Fruit fly (Drosophila melanogaster) whole organism, embryonic: ENCODE data around the gene Spt20.

Source experiments
- ATbp ChIP-seq: fragments of 200-800 bp; sonication (Bioruptor generic); optimal IDR thresholded peaks from 2 replicates; lab custom pipeline; 2017; ENCODE audit warnings: missing biosample characterization, mild to moderate bottlenecking, missing genetic modification characterization, missing genetic modification reagents
- B-H1 ChIP-seq: fragments of 200-800 bp; sonication (Bioruptor generic); IDR thresholded peaks from 3 replicates; pipeline ENCODE4 v1.3.6; 2022; ENCODE audit warnings: missing biosample characterization, missing genetic modification characterization
- BtbVII ChIP-seq: fragments of 200-800 bp; sonication (Bioruptor generic); optimal IDR thresholded peaks from 3 replicates; lab custom pipeline; 2017; ENCODE audit warnings: missing biosample characterization, mild to moderate bottlenecking, missing genetic modification characterization
- CG10979 ChIP-seq: fragments of 200-800 bp; sonication (Bioruptor generic); optimal IDR thresholded peaks from 2 replicates; lab custom pipeline; 2018; ENCODE audit warnings: missing biosample characterization, mild to moderate bottlenecking, missing genetic modification characterization, moderate library complexity
- CG11696 ChIP-seq: fragments of 200-800 bp; sonication (Bioruptor generic); IDR thresholded peaks from 2 replicates; pipeline ENCODE4 v1.3.6; 2022; ENCODE audit warnings: missing biosample characterization, missing genetic modification characterization
- CG12236 ChIP-seq: fragments of 200-800 bp; sonication (Bioruptor generic); optimal IDR thresholded peaks from 2 replicates; lab custom pipeline; 2016; ENCODE audit warnings: missing biosample characterization, missing genetic modification characterization
- CG1233 ChIP-seq: fragments of 200-800 bp; sonication (Bioruptor generic); optimal IDR thresholded peaks from 4 replicates; lab custom pipeline; 2018; ENCODE audit warnings: missing biosample characterization, mild to moderate bottlenecking, missing genetic modification characterization
- CG12391 ChIP-seq: fragments of 200-800 bp; sonication (Bioruptor generic); optimal IDR thresholded peaks from 3 replicates; lab custom pipeline; 2018; ENCODE audit warnings: missing biosample characterization, mild to moderate bottlenecking, missing genetic modification characterization, moderate library complexity
- CG12659 ChIP-seq: fragments of 200-800 bp; sonication (Bioruptor generic); optimal IDR thresholded peaks from 3 replicates; lab custom pipeline; 2017; ENCODE audit warnings: mild to moderate bottlenecking, missing biosample characterization, missing genetic modification reagents, missing genetic modification characterization
- CG12769 ChIP-seq: fragments of 200-800 bp; sonication (Bioruptor generic); optimal IDR thresholded peaks from 2 replicates; lab custom pipeline; 2019; ENCODE audit warnings: missing biosample characterization, mild to moderate bottlenecking, missing genetic modification characterization, moderate library complexity
- CG13894 ChIP-seq: fragments of 200-800 bp; sonication (Bioruptor generic); optimal IDR thresholded peaks from 3 replicates; lab custom pipeline; 2018; ENCODE audit warnings: missing biosample characterization, mild to moderate bottlenecking, missing genetic modification characterization, moderate library complexity
- CG15073 ChIP-seq: fragments of 200-800 bp; sonication (Bioruptor generic); optimal IDR thresholded peaks from 2 replicates; lab custom pipeline; 2016; ENCODE audit warnings: missing biosample characterization, missing genetic modification characterization
- CG1602 ChIP-seq: fragments of 200-800 bp; sonication (Bioruptor generic); optimal IDR thresholded peaks from 3 replicates; lab custom pipeline; 2016; ENCODE audit warnings: missing biosample characterization, missing genetic modification characterization
- CG16779 ChIP-seq: fragments of 200-800 bp; sonication (Bioruptor generic); IDR thresholded peaks from 2 replicates; pipeline ENCODE4 v1.3.6; 2022; ENCODE audit warnings: missing biosample characterization, missing genetic modification characterization
- CG2199 ChIP-seq: fragments of 200-800 bp; sonication (Bioruptor generic); IDR thresholded peaks from 3 replicates; pipeline ENCODE4 v1.3.6; 2022; ENCODE audit warnings: missing biosample characterization, missing genetic modification characterization
- CG30431 ChIP-seq: fragments of 200-800 bp; sonication (Bioruptor generic); optimal IDR thresholded peaks from 2 replicates; lab custom pipeline; 2017; ENCODE audit warnings: missing biosample characterization, missing genetic modification characterization
- CG32767 ChIP-seq: fragments of 200-800 bp; sonication (Bioruptor generic); IDR thresholded peaks from 2 replicates; pipeline ENCODE4 v1.3.6; 2022; ENCODE audit warnings: missing biosample characterization, missing genetic modification characterization
- CG34422 ChIP-seq: fragments of 200-800 bp; sonication (Bioruptor generic); IDR thresholded peaks from 3 replicates; pipeline ENCODE4 v1.3.6; 2022; ENCODE audit warnings: missing biosample characterization, missing genetic modification characterization
- CG4328 ChIP-seq: fragments of 200-800 bp; sonication (Bioruptor generic); optimal IDR thresholded peaks from 3 replicates; lab custom pipeline; 2017; ENCODE audit warnings: missing biosample characterization, missing genetic modification reagents, missing genetic modification characterization
- CG6765 ChIP-seq: fragments of 200-800 bp; sonication (Bioruptor generic); optimal IDR thresholded peaks from 3 replicates; lab custom pipeline; 2017; ENCODE audit warnings: missing biosample characterization, mild to moderate bottlenecking, missing genetic modification characterization
- CG7372 ChIP-seq: fragments of 200-800 bp; sonication (Bioruptor generic); IDR thresholded peaks from 2 replicates; pipeline ENCODE4 v1.3.6; 2022; ENCODE audit warnings: missing biosample characterization, missing genetic modification characterization
- CG8290 ChIP-seq, 3 experiments: fragments of 200-800 bp; sonication (Bioruptor generic); optimal IDR thresholded peaks; 2 replicates each; lab custom pipeline; 2016 to 2019; ENCODE audit warnings: missing biosample characterization in 3 of 3, missing genetic modification characterization in 3 of 3, mild to moderate bottlenecking in 2 of 3, moderate library complexity in 1 of 3
- CG9437 ChIP-seq: fragments of 200-800 bp; sonication (Bioruptor generic); optimal IDR thresholded peaks from 2 replicates; lab custom pipeline; 2018; ENCODE audit warnings: missing biosample characterization, mild to moderate bottlenecking, missing genetic modification characterization
- D ChIP-seq, 2 experiments: fragments of 200-800 bp in 1 of 2; fragments of >200 bp in 1 of 2; sonication (Bioruptor generic) in 1 of 2; optimal IDR thresholded peaks; 2 replicates in 1 of 2; 3 replicates in 1 of 2; lab custom pipeline; 2017; ENCODE audit warnings: mild to moderate bottlenecking in 1 of 2, missing biosample characterization in 1 of 2, missing genetic modification characterization in 1 of 2, missing genetic modification reagents in 1 of 2
- D19B ChIP-seq: fragments of 200-800 bp; sonication (Bioruptor generic); optimal IDR thresholded peaks from 2 replicates; lab custom pipeline; 2017; ENCODE audit warnings: missing biosample characterization, mild to moderate bottlenecking, missing genetic modification characterization
- Fer2 ChIP-seq: fragments of 200-800 bp; sonication (Bioruptor generic); optimal IDR thresholded peaks from 2 replicates; lab custom pipeline; 2018; ENCODE audit warnings: missing biosample characterization, mild to moderate bottlenecking, missing genetic modification characterization, moderate library complexity
- H15 ChIP-seq: fragments of 200-800 bp; sonication (Bioruptor generic); IDR thresholded peaks from 3 replicates; pipeline ENCODE4 v1.3.6; 2022; ENCODE audit warnings: missing biosample characterization, missing genetic modification characterization
- Hey ChIP-seq: fragments of 200-800 bp; sonication (Bioruptor generic); optimal IDR thresholded peaks from 3 replicates; lab custom pipeline; 2018; ENCODE audit warnings: missing biosample characterization, mild to moderate bottlenecking, missing genetic modification characterization
- Jarid2 ChIP-seq: fragments of 200-800 bp; sonication (Bioruptor generic); optimal IDR thresholded peaks from 3 replicates; lab custom pipeline; 2017; ENCODE audit warnings: mild to moderate bottlenecking, missing biosample characterization, missing genetic modification reagents, missing genetic modification characterization
- Lhr ChIP-seq: fragments of 200-800 bp; sonication (Bioruptor generic); optimal IDR thresholded peaks from 3 replicates; lab custom pipeline; 2017; ENCODE audit warnings: mild to moderate bottlenecking, missing biosample characterization, missing genetic modification reagents, missing genetic modification characterization
- Neu2 ChIP-seq: fragments of 200-800 bp; sonication (Bioruptor generic); optimal IDR thresholded peaks from 3 replicates; lab custom pipeline; 2016; ENCODE audit warnings: missing biosample characterization, missing genetic modification characterization, borderline replicate concordance
- TFAM ChIP-seq: fragments of 200-800 bp; sonication (Bioruptor generic); optimal IDR thresholded peaks from 2 replicates; lab custom pipeline; 2017; ENCODE audit warnings: missing biosample characterization, missing genetic modification characterization, inconsistent platforms
- bab2 ChIP-seq: fragments of 200-800 bp; sonication (Bioruptor generic); optimal IDR thresholded peaks from 2 replicates; lab custom pipeline; 2016; ENCODE audit warnings: missing biosample characterization, missing genetic modification characterization
- cas ChIP-seq: fragments of 200-800 bp; sonication (Bioruptor generic); IDR thresholded peaks from 2 replicates; pipeline ENCODE4 v1.3.6; 2022; ENCODE audit warnings: missing biosample characterization, missing genetic modification characterization
- ci ChIP-seq: fragments of 200-800 bp; sonication (Bioruptor generic); IDR thresholded peaks from 3 replicates; pipeline ENCODE4 v1.3.6; 2022; ENCODE audit warnings: missing biosample characterization, missing genetic modification characterization
- esg ChIP-seq: fragments of 200-800 bp; sonication (Bioruptor generic); conservative IDR thresholded peaks from 2 replicates; pipeline ENCODE4 v1.3.6; 2022; ENCODE audit warnings: missing biosample characterization, missing genetic modification characterization
- eyg ChIP-seq: fragments of 200-800 bp; sonication (Bioruptor generic); optimal IDR thresholded peaks from 3 replicates; lab custom pipeline; 2016; ENCODE audit warnings: missing biosample characterization, missing genetic modification characterization
- ftz-f1 ChIP-seq: fragments of 200-800 bp; sonication (Bioruptor generic); optimal IDR thresholded peaks from 2 replicates; lab custom pipeline; 2016; ENCODE audit warnings: missing biosample characterization, missing genetic modification characterization
- h ChIP-seq: fragments of >200 bp; optimal IDR thresholded peaks from 2 replicates; lab custom pipeline; 2017
- ken ChIP-seq: fragments of 200-800 bp; sonication (Bioruptor generic); IDR thresholded peaks from 3 replicates; pipeline ENCODE4 v1.3.6; 2022; ENCODE audit warnings: missing biosample characterization, missing genetic modification characterization
- lbe ChIP-seq: fragments of 200-800 bp; sonication (Bioruptor generic); optimal IDR thresholded peaks from 2 replicates; lab custom pipeline; 2016; ENCODE audit warnings: missing biosample characterization, mild to moderate bottlenecking, missing genetic modification characterization
- org-1 ChIP-seq: fragments of 200-800 bp; sonication (Bioruptor generic); optimal IDR thresholded peaks from 2 replicates; lab custom pipeline; 2017; ENCODE audit warnings: missing biosample characterization, missing genetic modification characterization
- pb ChIP-seq: fragments of 200-800 bp; sonication (Bioruptor generic); optimal IDR thresholded peaks from 3 replicates; lab custom pipeline; 2016; ENCODE audit warnings: missing biosample characterization, missing genetic modification characterization
- slp2 ChIP-seq: fragments of 200-800 bp; sonication (Bioruptor generic); optimal IDR thresholded peaks from 2 replicates; lab custom pipeline; 2016; ENCODE audit warnings: missing biosample characterization, missing genetic modification characterization
- sob ChIP-seq: fragments of 200-800 bp; sonication (Bioruptor generic); IDR thresholded peaks from 2 replicates; pipeline ENCODE4 v1.3.6; 2022; ENCODE audit warnings: missing biosample characterization, missing genetic modification characterization
- toy ChIP-seq: fragments of 200-800 bp; sonication (Bioruptor generic); IDR thresholded peaks from 2 replicates; pipeline ENCODE4 v1.3.6; 2022; ENCODE audit warnings: missing biosample characterization, missing genetic modification characterization
- trem ChIP-seq: fragments of 200-800 bp; optimal IDR thresholded peaks from 3 replicates; lab custom pipeline; 2019; ENCODE audit warnings: missing biosample characterization, mild to moderate bottlenecking, missing genetic modification characterization, moderate library complexity
- twi ChIP-seq: fragments of 200-800 bp; optimal IDR thresholded peaks from 2 replicates; lab custom pipeline; 2019; ENCODE audit warnings: missing biosample characterization, mild to moderate bottlenecking, missing genetic modification characterization, moderate library complexity
- wek ChIP-seq: fragments of 200-800 bp; sonication (Bioruptor generic); optimal IDR thresholded peaks from 3 replicates; lab custom pipeline; 2018; ENCODE audit warnings: missing biosample characterization, mild to moderate bottlenecking, missing genetic modification characterization, moderate library complexity

The Spt20 gene

DNA sequence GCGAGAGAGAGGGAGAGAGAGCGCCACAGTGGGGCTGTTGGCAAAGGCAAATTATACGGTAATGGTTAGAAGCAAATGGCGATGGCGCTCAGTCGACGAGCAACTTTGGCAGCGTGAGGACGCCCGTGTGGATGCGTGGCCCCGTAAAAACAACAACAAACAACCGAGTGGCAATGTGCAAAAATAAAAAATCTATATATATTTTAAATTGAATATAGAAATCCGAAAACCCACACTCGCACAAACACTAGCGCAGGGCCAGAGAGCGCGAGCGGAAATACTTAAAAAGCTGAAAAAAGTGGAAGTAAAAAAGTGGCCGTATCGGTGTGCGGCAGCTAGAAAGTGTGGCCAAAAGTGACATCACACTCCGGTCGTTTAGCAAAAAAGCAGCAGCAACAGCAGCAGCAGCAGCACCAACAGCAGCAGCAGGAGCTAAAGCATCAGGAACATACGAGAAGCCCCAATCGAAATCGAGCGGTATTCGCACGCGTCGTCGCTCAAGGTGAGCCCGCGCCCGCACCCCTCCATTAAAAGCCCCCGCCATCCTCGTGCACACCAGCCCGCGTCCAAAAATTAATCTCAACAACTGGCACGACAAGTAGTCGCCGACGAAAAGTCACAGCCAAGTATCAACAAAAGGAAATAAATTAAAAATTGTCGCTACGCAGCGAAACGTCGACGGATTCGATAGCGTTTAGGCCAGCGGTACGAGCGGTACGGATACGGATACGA, 24.9 kb upstream of the Spt20 start, which contains the start of gene stv (continued):
- no peak for TF ChIP-seq org-1 (GFP tag; lab: Kevin White, UChicago)
- TF ChIP-seq CG13894 = peak; percentile 26
- no peak for TF ChIP-seq CG1233 (GFP tag; lab: Kevin White, UChicago)
- no peak for TF ChIP-seq CG12659 (GFP tag; lab: Kevin White, UChicago)
- TF ChIP-seq CG32767 (GFP tag; lab: Robert Waterston, UW) = 0 out of 2 replicates have a peak, but pooled peaks have one; percentile 10
- no peak for TF ChIP-seq TFAM (GFP tag; lab: Kevin White, UChicago)
- no peak for TF ChIP-seq toy (GFP tag; lab: Robert Waterston, UW)
- no peak for TF ChIP-seq Neu2
- TF ChIP-seq D19B = no peak
- TF ChIP-seq Lhr (GFP tag; lab: Kevin White, UChicago) = no peak
- 0 out of 3 replicates have a peak, but pooled peaks have one; percentile 7 for TF ChIP-seq ken
- 0 out of 2 replicates have a peak, but pooled peaks have one; percentile 7 for TF ChIP-seq sob (GFP tag; lab: Robert Waterston, UW)
- peak; percentile 23; the same call in 1 of the 3 replicates for TF ChIP-seq B-H1 (GFP tag; lab: Robert Waterston, UW)
- TF ChIP-seq CG10979 (tag; lab: Kevin White, UChicago) = no peak
- no peak for TF ChIP-seq wek (GFP tag; lab: Kevin White, UChicago)
- TF ChIP-seq h (lab: Kevin White, UChicago) = no peak
- TF ChIP-seq Hey (tag; lab: Kevin White, UChicago) = peak; percentile 52
- no peak for TF ChIP-seq slp2 (GFP tag; lab: Kevin White, UChicago)
- TF ChIP-seq CG2199 = no peak
- no peak for TF ChIP-seq CG6765 (GFP tag; lab: Kevin White, UChicago)
- no peak for TF ChIP-seq trem (tag; lab: Kevin White, UChicago)
- no peak for TF ChIP-seq twi (tag; lab: Kevin White, UChicago)
- TF ChIP-seq CG34422 (GFP tag; lab: Robert Waterston, UW) = no peak; the same call in 2 of the 3 replicates
- no peak for TF ChIP-seq CG1602 (GFP tag; lab: Kevin White, UChicago)
- no peak for TF ChIP-seq ATbp (GFP tag; lab: Kevin White, UChicago)
- TF ChIP-seq CG12236 (GFP tag; lab: Kevin White, UChicago) = no peak
- no peak for TF ChIP-seq eyg
- TF ChIP-seq CG4328 (GFP tag; lab: Kevin White, UChicago) = no peak
- TF ChIP-seq CG9437 = no peak
- TF ChIP-seq CG30431 (GFP tag; lab: Kevin White, UChicago) = no peak
- TF ChIP-seq CG16779 = 0 out of 2 replicates have a peak, but pooled peaks have one; percentile 5
- no peak for TF ChIP-seq CG8290 (GFP tag; optimal IDR thresholded peaks at IDR 0.05; lab: Kevin White, UChicago)
- peak in 1 of 2 experiments; percentile 13 for TF ChIP-seq CG8290 (tag; optimal IDR thresholded peaks at IDR 0.05; lab: Kevin White, UChicago)
- peak; percentile 93 for TF ChIP-seq Jarid2
- TF ChIP-seq lbe (GFP tag; lab: Kevin White, UChicago) = no peak
- no peak for TF ChIP-seq Fer2
- TF ChIP-seq D (optimal IDR thresholded peaks at IDR 0.05; lab: Kevin White, UChicago) = no peak
- TF ChIP-seq D (GFP tag; optimal IDR thresholded peaks at IDR 0.05; lab: Kevin White, UChicago) = no peak
- TF ChIP-seq H15 = no peak
- no peak for TF ChIP-seq CG12769 (tag; lab: Kevin White, UChicago)
- peak; percentile 28 for TF ChIP-seq ftz-f1 (GFP tag; lab: Kevin White, UChicago)
- TF ChIP-seq cas = no peak
- no peak for TF ChIP-seq pb (GFP tag; lab: Kevin White, UChicago)
- TF ChIP-seq esg (GFP tag; lab: Robert Waterston, UW) = no peak
- TF ChIP-seq CG7372 (GFP tag; lab: Robert Waterston, UW) = no peak
- 0 out of 3 replicates have a peak, but pooled peaks have one; percentile 36 for TF ChIP-seq ci (GFP tag; lab: Robert Waterston, UW)
- TF ChIP-seq bab2 (GFP tag; lab: Kevin White, UChicago) = no peak
- peak; percentile 28 for TF ChIP-seq BtbVII (GFP tag; lab: Kevin White, UChicago)
- TF ChIP-seq CG12391 (tag; lab: Kevin White, UChicago) = no peak
- no peak for TF ChIP-seq CG15073
- peak; percentile 55; the same call in 1 of the 2 replicates for TF ChIP-seq CG11696
